Fruit fly (Drosophila melanogaster) whole organism, embryonic: ENCODE measurements around the gene CG13022.

ENCODE experiments used
- Adf1 ChIP-seq: fragments of 200-800 bp; sonication (Bioruptor generic); IDR thresholded peaks from 2 replicates; pipeline ENCODE4 v1.3.6; 2022; ENCODE audit warnings: missing biosample characterization, missing genetic modification characterization
- Awh ChIP-seq: fragments of 200-800 bp; sonication (Bioruptor generic); IDR thresholded peaks from 2 replicates; pipeline ENCODE4, ENCODE4 v1.3.6; 2022; ENCODE audit warnings: missing biosample characterization, missing genetic modification characterization
- Blimp-1 ChIP-seq: fragments of 200-800 bp; sonication (Bioruptor generic); optimal IDR thresholded peaks from 3 replicates; lab custom pipeline; 2018; ENCODE audit warnings: missing biosample characterization, missing genetic modification characterization, mild to moderate bottlenecking, moderate library complexity, missing genetic modification reagents
- CG10209 ChIP-seq: fragments of 200-800 bp; sonication (Bioruptor generic); optimal IDR thresholded peaks from 3 replicates; lab custom pipeline; 2017; ENCODE audit warnings: missing biosample characterization, mild to moderate bottlenecking, missing genetic modification characterization, missing genetic modification reagents
- CG10543 ChIP-seq: fragments of 200-800 bp; sonication (Bioruptor generic); optimal IDR thresholded peaks from 3 replicates; lab custom pipeline; 2017; ENCODE audit warnings: missing biosample characterization, mild to moderate bottlenecking, missing genetic modification characterization, moderate library complexity
- CG11085 ChIP-seq: fragments of 200-800 bp; sonication (Bioruptor generic); IDR thresholded peaks from 2 replicates; pipeline ENCODE4 v1.3.6; 2022; ENCODE audit warnings: missing biosample characterization, missing genetic modification characterization
- CG12071 ChIP-seq: fragments of 200-800 bp; sonication (Bioruptor generic); optimal IDR thresholded peaks from 3 replicates; lab custom pipeline; 2018; ENCODE audit warnings: missing biosample characterization, mild to moderate bottlenecking, missing genetic modification characterization
- CG18599 ChIP-seq: fragments of 200-800 bp; sonication (Bioruptor generic); optimal IDR thresholded peaks from 3 replicates; lab custom pipeline; 2017; ENCODE audit warnings: missing biosample characterization, missing genetic modification characterization, mild to moderate bottlenecking, moderate library complexity, missing genetic modification reagents
- CG34422 ChIP-seq: fragments of 200-800 bp; sonication (Bioruptor generic); IDR thresholded peaks from 3 replicates; pipeline ENCODE4 v1.3.6; 2022; ENCODE audit warnings: missing biosample characterization, missing genetic modification characterization
- CG6175 ChIP-seq: fragments of 200-800 bp; sonication (Bioruptor generic); IDR thresholded peaks from 3 replicates; pipeline ENCODE4 v1.3.6; 2022; ENCODE audit warnings: missing biosample characterization, missing genetic modification characterization
- CG8290 ChIP-seq, 3 experiments: fragments of 200-800 bp; sonication (Bioruptor generic); optimal IDR thresholded peaks; 2 replicates each; lab custom pipeline; 2016 to 2019; ENCODE audit warnings: missing biosample characterization in 3 of 3, missing genetic modification characterization in 3 of 3, mild to moderate bottlenecking in 2 of 3, moderate library complexity in 1 of 3
- CG8359 ChIP-seq: fragments of 200-800 bp; sonication (Bioruptor generic); optimal IDR thresholded peaks from 2 replicates; lab custom pipeline; 2017; ENCODE audit warnings: missing biosample characterization, mild to moderate bottlenecking, missing genetic modification characterization, borderline replicate concordance
- Deaf1 ChIP-seq: fragments of 200-800 bp; optimal IDR thresholded peaks from 3 replicates; lab custom pipeline; 2019; ENCODE audit warnings: missing biosample characterization, mild to moderate bottlenecking, missing genetic modification characterization, moderate library complexity
- Doc3 ChIP-seq: fragments of 200-800 bp; sonication (Bioruptor generic); IDR thresholded peaks from 3 replicates; pipeline ENCODE4 v1.3.6; 2022; ENCODE audit warnings: missing biosample characterization, missing genetic modification characterization; ENCODE audit not compliant: partially characterized antibody
- Fer1 ChIP-seq: fragments of 200-800 bp; sonication (Bioruptor generic); optimal IDR thresholded peaks from 2 replicates; lab custom pipeline; 2017; ENCODE audit warnings: missing biosample characterization, mild to moderate bottlenecking, missing genetic modification characterization
- GATAe ChIP-seq: fragments of 200-800 bp; sonication (Bioruptor generic); conservative IDR thresholded peaks from 2 replicates; pipeline ENCODE4 v1.3.6; 2022; ENCODE audit warnings: missing biosample characterization, missing genetic modification characterization
- HmgZ ChIP-seq: fragments of 200-800 bp; sonication (Bioruptor generic); optimal IDR thresholded peaks from 2 replicates; lab custom pipeline; 2018; ENCODE audit warnings: missing biosample characterization, mild to moderate bottlenecking, missing genetic modification characterization
- Hmr ChIP-seq: fragments of 200-800 bp; sonication (Bioruptor generic); optimal IDR thresholded peaks from 3 replicates; lab custom pipeline; 2017; ENCODE audit warnings: mild to moderate bottlenecking, missing biosample characterization, missing genetic modification reagents, missing genetic modification characterization
- Jarid2 ChIP-seq: fragments of 200-800 bp; sonication (Bioruptor generic); optimal IDR thresholded peaks from 3 replicates; lab custom pipeline; 2017; ENCODE audit warnings: mild to moderate bottlenecking, missing biosample characterization, missing genetic modification reagents, missing genetic modification characterization
- Med ChIP-seq: fragments of 200-800 bp; sonication (Bioruptor generic); peaks from one replicate; lab custom pipeline; 2016; ENCODE audit warnings: missing biosample characterization, missing genetic modification characterization, mild to moderate bottlenecking, inconsistent platforms, moderate library complexity
- Opbp ChIP-seq: fragments of 200-800 bp; sonication (Bioruptor generic); IDR thresholded peaks from 3 replicates; pipeline ENCODE4 v1.3.6; 2022; ENCODE audit warnings: missing biosample characterization, missing genetic modification characterization; ENCODE audit not compliant: partially characterized antibody
- Pdp1 ChIP-seq, 2 experiments: fragments of 200-800 bp; sonication (Bioruptor generic); optimal IDR thresholded peaks; 3 replicates each; lab custom pipeline; 2016; ENCODE audit warnings: missing biosample characterization in 2 of 2, missing genetic modification characterization in 2 of 2, mild to moderate bottlenecking in 1 of 2, moderate library complexity in 1 of 2
- Rx ChIP-seq: fragments of 200-800 bp; sonication (Bioruptor generic); IDR thresholded peaks from 2 replicates; pipeline ENCODE4 v1.3.6; 2022; ENCODE audit warnings: missing biosample characterization, missing genetic modification characterization
- abd-A ChIP-seq: fragments of 200-800 bp; sonication (Bioruptor generic); optimal IDR thresholded peaks from 3 replicates; lab custom pipeline; 2019; ENCODE audit warnings: missing biosample characterization, mild to moderate bottlenecking, missing genetic modification characterization, moderate library complexity
- ci ChIP-seq: fragments of 200-800 bp; sonication (Bioruptor generic); IDR thresholded peaks from 3 replicates; pipeline ENCODE4 v1.3.6; 2022; ENCODE audit warnings: missing biosample characterization, missing genetic modification characterization
- crol ChIP-seq: fragments of 200-800 bp; sonication (Bioruptor generic); IDR thresholded peaks from 2 replicates; pipeline ENCODE4 v1.3.6; 2022; ENCODE audit warnings: missing biosample characterization, missing genetic modification characterization
- ftz-f1 ChIP-seq: fragments of 200-800 bp; sonication (Bioruptor generic); optimal IDR thresholded peaks from 2 replicates; lab custom pipeline; 2016; ENCODE audit warnings: missing biosample characterization, missing genetic modification characterization
- grau ChIP-seq: fragments of 200-800 bp; optimal IDR thresholded peaks from 3 replicates; lab custom pipeline; 2019; ENCODE audit warnings: missing biosample characterization, mild to moderate bottlenecking, missing genetic modification characterization, moderate library complexity
- grn ChIP-seq: fragments of 200-800 bp; sonication (Bioruptor generic); optimal IDR thresholded peaks from 3 replicates; lab custom pipeline; 2017; ENCODE audit warnings: missing biosample characterization, missing genetic modification characterization
- lola ChIP-seq, 3 experiments: fragments of >200 bp in 2 of 3; fragments of 200-800 bp in 1 of 3; sonication (Bioruptor generic) in 1 of 3; optimal IDR thresholded peaks; 2 replicates each; lab custom pipeline; 2017 to 2019; ENCODE audit warnings: missing biosample characterization in 3 of 3, missing genetic modification characterization in 3 of 3, mild to moderate bottlenecking in 1 of 3, moderate library complexity in 1 of 3
- mam ChIP-seq: fragments of 200-800 bp; sonication (Bioruptor generic); optimal IDR thresholded peaks from 3 replicates; lab custom pipeline; 2016; ENCODE audit warnings: missing biosample characterization, missing genetic modification characterization
- nmo ChIP-seq: fragments of 200-800 bp; sonication (Bioruptor generic); optimal IDR thresholded peaks from 2 replicates; lab custom pipeline; 2018; ENCODE audit warnings: missing biosample characterization, mild to moderate bottlenecking, missing genetic modification characterization, moderate library complexity
- oc ChIP-seq: fragments of 200-800 bp; sonication (Bioruptor generic); optimal IDR thresholded peaks from 2 replicates; lab custom pipeline; 2018; ENCODE audit warnings: missing biosample characterization, mild to moderate bottlenecking, missing genetic modification characterization, moderate library complexity
- odd ChIP-seq: fragments of 200-800 bp; sonication (Bioruptor generic); optimal IDR thresholded peaks from 2 replicates; lab custom pipeline; 2017; ENCODE audit warnings: missing biosample characterization, mild to moderate bottlenecking, missing genetic modification characterization
- pros ChIP-seq: fragments of 200-800 bp; sonication (Bioruptor generic); optimal IDR thresholded peaks from 3 replicates; lab custom pipeline; 2019; ENCODE audit warnings: missing biosample characterization, mild to moderate bottlenecking, missing genetic modification characterization, moderate library complexity
- rib ChIP-seq: fragments of 200-800 bp; sonication (Bioruptor generic); IDR thresholded peaks from 2 replicates; pipeline ENCODE4 v1.3.6; 2022; ENCODE audit warnings: missing biosample characterization, missing genetic modification characterization
- slou ChIP-seq: fragments of 200-800 bp; sonication (Bioruptor generic); optimal IDR thresholded peaks from 3 replicates; lab custom pipeline; 2016; ENCODE audit warnings: missing biosample characterization, missing genetic modification characterization
- sug ChIP-seq: fragments of 200-800 bp; optimal IDR thresholded peaks from 2 replicates; lab custom pipeline; 2019; ENCODE audit warnings: missing biosample characterization, mild to moderate bottlenecking, missing genetic modification characterization, moderate library complexity
- ttk ChIP-seq: fragments of 200-800 bp; sonication (Bioruptor generic); IDR thresholded peaks from 2 replicates; pipeline ENCODE4 v2.1.2; 2022; ENCODE audit warnings: missing biosample characterization, missing genetic modification characterization
- vnd ChIP-seq: fragments of 200-800 bp; sonication (Bioruptor generic); IDR thresholded peaks from 3 replicates; pipeline ENCODE4 v1.3.6; 2022; ENCODE audit warnings: missing biosample characterization, missing genetic modification characterization; ENCODE audit not compliant: partially characterized antibody
- vvl ChIP-seq: fragments of 200-800 bp; sonication (Bioruptor generic); IDR thresholded peaks from 2 replicates; pipeline ENCODE4 v1.3.6; 2022; ENCODE audit warnings: missing biosample characterization, missing genetic modification characterization
- zfh1 ChIP-seq: fragments of 200-800 bp; sonication (Bioruptor generic); IDR thresholded peaks from 3 replicates; pipeline ENCODE4 v1.3.6; 2022; ENCODE audit warnings: missing biosample characterization, missing genetic modification characterization

The CG13022 gene

DNA sequence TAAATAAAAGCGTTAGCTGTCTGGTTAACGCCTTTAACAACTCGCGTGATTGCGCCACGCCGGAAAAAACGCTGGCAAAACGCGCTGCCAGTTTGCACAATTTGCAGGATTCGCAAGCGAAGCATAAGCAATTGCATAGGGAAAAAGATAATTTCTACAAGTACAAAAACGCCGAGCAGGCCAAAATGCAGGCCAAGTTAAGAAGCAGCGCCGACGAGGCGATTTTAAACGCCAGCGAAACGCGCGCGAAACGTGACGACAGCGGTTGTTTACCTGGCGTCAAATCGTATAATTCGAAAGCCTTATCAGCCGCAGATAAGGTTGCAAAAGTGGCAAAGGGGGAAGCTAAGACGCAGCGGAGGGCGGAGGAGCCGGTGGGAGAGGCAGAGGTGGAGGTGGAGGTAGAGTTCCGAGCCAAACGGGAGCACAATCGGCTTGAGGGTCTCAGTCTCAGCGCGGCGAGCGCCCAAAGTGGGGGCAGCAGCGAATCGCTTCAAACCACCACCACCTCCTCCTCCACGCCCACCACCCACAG lies 42.4 kb upstream of the CG13022 start (continued):
- TF ChIP-seq CG18599 (GFP tag; lab: Kevin White, UChicago) (peak; percentile 68), HmgZ (tag; lab: Kevin White, UChicago) (peak; percentile 61), crol (GFP tag; lab: Robert Waterston, UW) (peak; percentile 95), sug (tag; lab: Kevin White, UChicago) (peak; percentile 56), Hmr (peak; percentile 34), Deaf1 (tag; lab: Kevin White, UChicago) (peak; percentile 39), CG6175 (GFP tag; lab: Robert Waterston, UW) (peak; percentile 75), CG11085 (GFP tag; lab: Robert Waterston, UW) (peak; percentile 6; the same call in 1 of the 2 replicates), grau (no peak), zfh1 (GFP tag; lab: Robert Waterston, UW) (0 out of 3 replicates have a peak, but pooled peaks have one; percentile 15), Adf1 (GFP tag; lab: Robert Waterston, UW) (peak; percentile 72), slou (no peak), grn (GFP tag; lab: Kevin White, UChicago) (peak; percentile 72), rib (GFP tag; lab: Robert Waterston, UW) (0 out of 2 replicates have a peak, but pooled peaks have one; percentile 13), Med (GFP tag; lab: Kevin White, UChicago) (peak; percentile 63), Rx (GFP tag; lab: Robert Waterston, UW) (0 out of 2 replicates have a peak, but pooled peaks have one; percentile 3), odd (GFP tag; lab: Kevin White, UChicago) (peak; percentile 16), vnd (GFP tag; lab: Robert Waterston, UW) (peak; percentile 26; the same call in 1 of the 3 replicates), CG34422 (GFP tag; lab: Robert Waterston, UW) (0 out of 3 replicates have a peak, but pooled peaks have one; percentile 38), mam (GFP tag; lab: Kevin White, UChicago) (no peak), GATAe (peak; percentile 99), CG12071 (GFP tag; lab: Kevin White, UChicago) (peak; percentile 12), Pdp1 (GFP tag; optimal IDR thresholded peaks at IDR 0.05; lab: Kevin White, UChicago) (peak in 1 of 2 experiments; percentile 17), Jarid2 (peak; percentile 28), ftz-f1 (GFP tag; lab: Kevin White, UChicago) (peak; percentile 3), ci (GFP tag; lab: Robert Waterston, UW) (peak; percentile 46; the same call in 1 of the 3 replicates), CG10543 (GFP tag; lab: Kevin White, UChicago) (peak; percentile 65), nmo (GFP tag; lab: Kevin White, UChicago) (no peak), Opbp (GFP tag; lab: Robert Waterston, UW) (0 out of 3 replicates have a peak, but pooled peaks have one; percentile 21), CG8290 (GFP tag; optimal IDR thresholded peaks at IDR 0.05; lab: Kevin White, UChicago) (no peak), CG8290 (tag; optimal IDR thresholded peaks at IDR 0.05; lab: Kevin White, UChicago) (peak in 1 of 2 experiments; percentile 16), Fer1 (GFP tag; lab: Kevin White, UChicago) (peak; percentile 29), ttk (GFP tag; lab: Robert Waterston, UW) (no peak), Doc3 (GFP tag; lab: Robert Waterston, UW) (0 out of 3 replicates have a peak, but pooled peaks have one; percentile 26), CG8359 (GFP tag; lab: Kevin White, UChicago) (peak; percentile 100)

DNA sequence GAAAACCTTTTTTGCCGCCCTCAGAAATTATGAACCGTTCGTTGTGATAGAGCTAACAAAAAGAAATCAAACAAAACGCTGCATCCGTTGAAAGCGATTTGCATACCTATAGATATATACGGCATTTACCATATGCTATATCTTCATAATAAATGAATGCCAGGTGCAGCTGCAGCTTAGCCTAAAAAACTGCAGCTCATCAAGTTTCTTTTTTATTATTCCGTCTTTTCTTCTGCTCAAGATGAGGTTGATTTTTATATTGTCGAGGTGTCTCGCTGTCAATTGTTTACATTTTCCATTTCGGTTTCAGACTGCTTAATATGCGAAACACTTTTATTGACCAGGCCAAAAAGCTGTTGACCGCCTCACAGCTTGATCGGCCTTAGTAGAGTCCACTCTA lies 39.7 kb upstream of the CG13022 start:
- TF ChIP-seq Med (GFP tag; lab: Kevin White, UChicago) (peak; percentile 16), lola (GFP tag; optimal IDR thresholded peaks at IDR 0.05; lab: Kevin White, UChicago) (no peak), Awh (GFP tag; lab: Robert Waterston, UW) (0 out of 2 replicates have a peak, but pooled peaks have one; percentile 15), ftz-f1 (GFP tag; lab: Kevin White, UChicago) (no peak), CG10209 (GFP tag; lab: Kevin White, UChicago) (no peak), vvl (GFP tag; lab: Robert Waterston, UW) (peak; percentile 39; the same call in 1 of the 2 replicates), Blimp-1 (GFP tag; lab: Kevin White, UChicago) (peak; percentile 0), abd-A (peak; percentile 81), oc (tag; lab: Kevin White, UChicago) (peak; percentile 64), pros (peak; percentile 87)
- TF ChIP-seq, all 482 proteins: peak for 7
